Worm (Caenorhabditis elegans) whole organism, L2 larva: Measurements from ENCODE around the gene str-33.

Experiments
- Y55F3AM.14 ChIP-seq: fragments of 200-800 bp; sonication (Bioruptor generic); optimal IDR thresholded peaks from 2 replicates; lab custom pipeline; 2018; ENCODE audit warnings: mild to moderate bottlenecking, missing genetic modification characterization, missing compliant biosample characterization
- ama-1 ChIP-seq: fragments of 150-350 bp; optimal IDR thresholded peaks from 2 replicates; lab custom pipeline; 2018; ENCODE audit warnings: inconsistent platforms
- nhr-77 ChIP-seq: fragments of 150-350 bp; optimal IDR thresholded peaks from 2 replicates; lab custom pipeline; 2014; ENCODE audit warnings: missing biosample characterization, missing genetic modification characterization
- sem-4 ChIP-seq: fragments of 150-350 bp; optimal IDR thresholded peaks from 2 replicates; lab custom pipeline; 2014; ENCODE audit warnings: missing biosample characterization, missing genetic modification reagents, missing genetic modification characterization
- snpc-4 ChIP-seq: fragments of 150-350 bp; optimal IDR thresholded peaks from 2 replicates; lab custom pipeline; 2014; ENCODE audit warnings: missing biosample characterization, missing genetic modification characterization

DNA sequence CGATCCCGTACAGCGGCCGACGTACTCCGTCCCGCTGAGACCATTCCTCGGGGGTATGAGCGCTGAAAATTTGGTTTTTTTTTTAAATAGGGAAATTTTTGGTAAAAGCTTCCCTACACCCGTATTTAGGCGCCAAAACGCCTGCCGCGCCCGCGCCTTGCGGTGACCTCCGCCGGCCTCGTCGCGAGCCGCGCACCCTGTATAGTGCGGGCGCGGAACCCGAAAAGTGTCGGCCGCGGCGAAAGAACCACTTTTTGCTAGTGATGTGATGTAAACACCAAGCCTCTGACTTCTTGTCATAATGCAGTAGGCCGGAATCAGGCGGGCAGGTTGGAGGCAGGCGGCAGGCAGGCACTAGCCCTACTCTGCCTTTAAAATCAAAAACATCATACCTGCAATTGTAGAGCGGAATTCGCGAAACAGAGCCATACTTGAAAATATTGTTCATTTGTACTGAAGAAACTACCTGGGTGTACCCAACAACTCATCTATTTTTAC, 9.6 kb upstream of the str-33 start, which contains the start of gene srt-29:
- TF ChIP-seq snpc-4 (tag; lab: Kevin White, UChicago) (no peak), nhr-77 (tag; lab: Kevin White, UChicago) (no peak), sem-4 (tag; lab: Kevin White, UChicago) (no peak), Y55F3AM.14 (GFP tag; lab: Kevin White, UChicago) (no peak), ama-1 (no peak)
